Fruit fly (Drosophila melanogaster) whole organism: ENCODE measurements around the gene mRpL11.

Experiments used
- CG8478 ChIP-seq: fragments of >200 bp; optimal IDR thresholded peaks from 2 replicates; lab custom pipeline; 2018; ENCODE audit warnings: inconsistent platforms
- Dll ChIP-seq: fragments of >200 bp; optimal IDR thresholded peaks from 2 replicates; lab custom pipeline; 2017
- EcR ChIP-seq, 2 experiments: fragments of >200 bp; optimal IDR thresholded peaks; 2 replicates each; lab custom pipeline; 2017; ENCODE audit warnings: missing biosample characterization in 2 of 2, missing genetic modification characterization in 2 of 2, missing genetic modification reagents in 2 of 2
- pan ChIP-seq: fragments of >200 bp; optimal IDR thresholded peaks from 2 replicates; lab custom pipeline; 2017
- psq ChIP-seq: fragments of >200 bp; optimal IDR thresholded peaks from 2 replicates; lab custom pipeline; 2017
- usp ChIP-seq: fragments of >200 bp; optimal IDR thresholded peaks from 2 replicates; lab custom pipeline; 2017; ENCODE audit warnings: missing biosample characterization, missing genetic modification characterization, mixed read lengths

DNA sequence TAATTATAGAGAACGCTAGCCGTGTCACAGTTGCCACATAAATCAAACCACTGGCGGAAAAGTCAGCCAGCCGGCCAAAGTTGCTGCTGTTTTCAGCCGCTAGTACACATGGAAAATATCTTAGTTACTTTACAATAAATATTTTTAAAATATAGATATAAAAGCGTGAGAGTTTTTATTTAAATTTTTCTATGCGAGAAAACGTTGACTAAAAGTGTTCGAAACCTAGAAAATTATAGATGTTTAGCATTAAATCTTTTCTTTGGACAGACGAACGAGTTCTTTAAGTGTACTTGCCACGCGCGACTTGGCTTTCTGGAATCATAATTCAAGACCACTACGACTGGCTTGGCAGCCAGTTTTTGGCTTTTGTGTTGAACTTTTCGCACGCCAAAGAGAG is 25.2 kb upstream of the mRpL11 start:
- TF ChIP-seq usp (GFP tag; lab: Kevin White, UChicago): no peak
- TF ChIP-seq CG8478 (lab: Kevin White, UChicago): no peak
- TF ChIP-seq psq: no peak
- TF ChIP-seq EcR (GFP tag; optimal IDR thresholded peaks at IDR 0.05; lab: Kevin White, UChicago): no peak
- TF ChIP-seq pan: no peak
- TF ChIP-seq Dll (lab: Kevin White, UChicago): no peak
